Fruit fly (Drosophila melanogaster): ENCODE data around the gene Pbp95.

The Pbp95 gene

dm6 chr3R:8030151-8030899 lies 16.7 kb downstream of the Pbp95 start, which contains the start of the genes CG10903 and CG2747:
CG10903 (plus strand) TSS chr3R:8030411.
CG2747 (minus strand) TSS chr3R:8030790.
- TF ChIP-seq CG34224 (GFP tag; IDR thresholded peaks at IDR 0.05; ENCODE audit: partially characterized antibody) = peak; percentile 62
- TF ChIP-seq scrt (GFP tag; optimal IDR thresholded peaks at IDR 0.05) = peak; percentile 81
- TF ChIP-seq jigr1 (GFP tag; IDR thresholded peaks at IDR 0.05) = no peak
- TF ChIP-seq vnd (GFP tag; IDR thresholded peaks at IDR 0.05; ENCODE audit: partially characterized antibody) = peak; percentile 33; the same call in 1 of the 3 replicates
- peak; percentile 66 for TF ChIP-seq knrl (GFP tag; IDR thresholded peaks at IDR 0.05; ENCODE audit: partially characterized antibody)
- TF ChIP-seq row (GFP tag; IDR thresholded peaks at IDR 0.05) = peak; percentile 23; the same call in 1 of the 3 replicates
- peak; percentile 74 for TF ChIP-seq Bgb (GFP tag; IDR thresholded peaks at IDR 0.05; ENCODE audit: partially characterized antibody)
- TF ChIP-seq kni (GFP tag; optimal IDR thresholded peaks at IDR 0.05) = peak; percentile 74
- peak; percentile 29 for TF ChIP-seq D (optimal IDR thresholded peaks at IDR 0.05)
- TF ChIP-seq D (GFP tag; optimal IDR thresholded peaks at IDR 0.05) = no peak
- peak; percentile 16; the same call in 1 of the 2 replicates for TF ChIP-seq nerfin-2 (GFP tag; IDR thresholded peaks at IDR 0.05; ENCODE audit: partially characterized antibody)
- no peak for TF ChIP-seq CG1602 (GFP tag; optimal IDR thresholded peaks at IDR 0.05)
- TF ChIP-seq CG7963 (GFP tag; IDR thresholded peaks at IDR 0.05; ENCODE audit: partially characterized antibody) = no peak
- TF ChIP-seq gro (GFP tag; optimal IDR thresholded peaks at IDR 0.05) = peak; percentile 76
- peak; percentile 79 for TF ChIP-seq sd (tag; optimal IDR thresholded peaks at IDR 0.05)
- peak; percentile 65 for TF ChIP-seq hbn (GFP tag; IDR thresholded peaks at IDR 0.05; ENCODE audit: partially characterized antibody)
- TF ChIP-seq CG1529 (GFP tag; optimal IDR thresholded peaks at IDR 0.05) = no peak
- TF ChIP-seq CG3995 (GFP tag; optimal IDR thresholded peaks at IDR 0.05) = peak; percentile 45
- peak; percentile 42 for TF ChIP-seq CG7987 (GFP tag; optimal IDR thresholded peaks at IDR 0.05)
- peak; percentile 43 for TF ChIP-seq Nf-YC (tag; optimal IDR thresholded peaks at IDR 0.05)
- no peak for TF ChIP-seq Optix (GFP tag; IDR thresholded peaks at IDR 0.05)
- peak; percentile 8 for TF ChIP-seq CG8924 (tag; optimal IDR thresholded peaks at IDR 0.05)
- no peak for TF ChIP-seq lov (optimal IDR thresholded peaks at IDR 0.05)
- no peak for TF ChIP-seq lov (GFP tag; IDR thresholded peaks at IDR 0.05)
- no peak for TF ChIP-seq Dek (tag; optimal IDR thresholded peaks at IDR 0.05)
- peak; percentile 78 for TF ChIP-seq CG13287 (GFP tag; IDR thresholded peaks at IDR 0.05; ENCODE audit: partially characterized antibody)
- TF ChIP-seq MESR4 (GFP tag; optimal IDR thresholded peaks at IDR 0.05) = peak; percentile 82
- 0 out of 2 replicates have a peak, but pooled peaks have one; percentile 35 for TF ChIP-seq Rfx (GFP tag; IDR thresholded peaks at IDR 0.05)
- peak; percentile 22 for TF ChIP-seq stwl (tag; optimal IDR thresholded peaks at IDR 0.05)
- peak; percentile 66 to 94 for TF ChIP-seq crp (GFP tag; optimal IDR thresholded peaks at IDR 0.05)
- peak; percentile 69; the same call in 1 of the 2 replicates for TF ChIP-seq unc-4 (GFP tag; IDR thresholded peaks at IDR 0.05; ENCODE audit: partially characterized antibody)
- TF ChIP-seq ato (GFP tag; IDR thresholded peaks at IDR 0.05; ENCODE audit: partially characterized antibody) = peak; percentile 46; the same call in 1 of the 2 replicates
- no peak for TF ChIP-seq pum (GFP tag; optimal IDR thresholded peaks at IDR 0.05)
- no peak for TF ChIP-seq hkb (optimal IDR thresholded peaks at IDR 0.05)
- TF ChIP-seq hkb (GFP tag; IDR thresholded peaks at IDR 0.05) = no peak
- TF ChIP-seq Scr (GFP tag; IDR thresholded peaks at IDR 0.05; ENCODE audit: partially characterized antibody) = peak; percentile 74
- TF ChIP-seq chinmo (GFP tag; IDR thresholded peaks at IDR 0.05; ENCODE audit: partially characterized antibody) = peak; percentile 59; the same call in 1 of the 4 replicates
- TF ChIP-seq CG15514 (GFP tag; optimal IDR thresholded peaks at IDR 0.05) = peak; percentile 94
- TF ChIP-seq CG31224 (GFP tag; IDR thresholded peaks at IDR 0.05) = no peak
- peak; percentile 12 for TF ChIP-seq CG9797 (GFP tag; optimal IDR thresholded peaks at IDR 0.05)
- peak; percentile 40; the same call in 1 of the 2 replicates for TF ChIP-seq klu (GFP tag; IDR thresholded peaks at IDR 0.05)
- no peak for TF ChIP-seq chif (GFP tag; optimal IDR thresholded peaks at IDR 0.05)
- TF ChIP-seq tio (GFP tag; optimal IDR thresholded peaks at IDR 0.05) = no peak
- TF ChIP-seq cg (GFP tag; optimal IDR thresholded peaks at IDR 0.05) = peak; percentile 80
- peak in 1 of 3 experiments; percentile 10 for TF ChIP-seq Stat92E (GFP tag; optimal IDR thresholded peaks at IDR 0.05)
- no peak for TF ChIP-seq esg (GFP tag; conservative IDR thresholded peaks at IDR 0.05)
- TF ChIP-seq CG14860 (GFP tag; IDR thresholded peaks at IDR 0.05; ENCODE audit: partially characterized antibody) = 0 out of 3 replicates have a peak, but pooled peaks have one; percentile 38

Data from whole organism, embryonic.